Worm (Caenorhabditis elegans) whole organism, young adult: Measurements from ENCODE around the gene unc-112.

Source experiments
- B0019.2 ChIP-seq: fragments of 200-800 bp; sonication (Bioruptor generic); conservative IDR thresholded peaks from 2 replicates; pipeline ENCODE4 v1.3.6; 2022; ENCODE audit warnings: missing genetic modification reagents, missing genetic modification characterization, missing compliant biosample characterization
- B0336.3 ChIP-seq: fragments of 200-800 bp; sonication (Bioruptor generic); IDR thresholded peaks from 2 replicates; pipeline ENCODE4 v1.3.6; 2022; ENCODE audit warnings: missing genetic modification characterization, missing compliant biosample characterization
- C17E4.6 ChIP-seq: fragments of 200-800 bp; sonication (Bioruptor generic); IDR thresholded peaks from 2 replicates; pipeline ENCODE4 v1.3.6; 2022; ENCODE audit warnings: missing genetic modification reagents, missing genetic modification characterization, missing compliant biosample characterization
- D2030.7 ChIP-seq: fragments of 200-800 bp; sonication (Bioruptor generic); IDR thresholded peaks from 2 replicates; pipeline ENCODE4 v1.3.6; 2022; ENCODE audit warnings: missing genetic modification reagents, missing genetic modification characterization, missing compliant biosample characterization
- F10E7.11 ChIP-seq: sonication (generic microtip); optimal IDR thresholded peaks from 2 replicates; lab custom pipeline; 2017; ENCODE audit warnings: mild to moderate bottlenecking, missing genetic modification characterization, moderate library complexity, missing compliant biosample characterization
- K12H6.12 ChIP-seq: fragments of 200-800 bp; sonication (Bioruptor generic); optimal IDR thresholded peaks from 2 replicates; lab custom pipeline; 2018; ENCODE audit warnings: mild to moderate bottlenecking, missing genetic modification characterization, missing compliant biosample characterization
- Y53F4B.3 ChIP-seq: fragments of 200-800 bp; sonication (Bioruptor generic); IDR thresholded peaks from 2 replicates; pipeline ENCODE4 v1.3.6; 2022; ENCODE audit warnings: missing genetic modification reagents, missing genetic modification characterization, missing compliant biosample characterization
- Y53G8AR.9 ChIP-seq: fragments of 200-800 bp; sonication (Bioruptor generic); conservative IDR thresholded peaks from 2 replicates; pipeline ENCODE4 v1.3.6; 2022; ENCODE audit warnings: missing genetic modification reagents, missing genetic modification characterization, missing compliant biosample characterization
- ZK185.1 ChIP-seq: sonication (generic microtip); optimal IDR thresholded peaks from 2 replicates; lab custom pipeline; 2016; ENCODE audit warnings: mild to moderate bottlenecking, missing genetic modification characterization, missing compliant biosample characterization; ENCODE audit not compliant: poor library complexity, severe bottlenecking
- akir-1 ChIP-seq: fragments of 200-800 bp; sonication (Bioruptor generic); optimal IDR thresholded peaks from 2 replicates; lab custom pipeline; 2018; ENCODE audit warnings: mild to moderate bottlenecking, missing genetic modification characterization, moderate library complexity, missing compliant biosample characterization
- aptf-2 ChIP-seq: fragments of 200-800 bp; sonication (Bioruptor generic); conservative IDR thresholded peaks from 2 replicates; pipeline ENCODE4 v1.3.6; 2022; ENCODE audit warnings: missing genetic modification reagents, missing genetic modification characterization, missing compliant biosample characterization
- attf-3 ChIP-seq: fragments of 200-800 bp; sonication (Bioruptor generic); conservative IDR thresholded peaks from 2 replicates; pipeline ENCODE4 v1.3.6; 2022; ENCODE audit warnings: missing genetic modification reagents, missing genetic modification characterization, missing compliant biosample characterization
- attf-5 ChIP-seq: fragments of 200-800 bp; sonication (Bioruptor generic); optimal IDR thresholded peaks from 2 replicates; lab custom pipeline; 2018; ENCODE audit warnings: mild to moderate bottlenecking, missing genetic modification characterization, missing compliant biosample characterization
- cebp-2 ChIP-seq: fragments of 200-800 bp; sonication (Bioruptor generic); IDR thresholded peaks from 2 replicates; pipeline ENCODE4 v1.3.6; 2022; ENCODE audit warnings: missing genetic modification characterization, missing compliant biosample characterization
- ceh-27 ChIP-seq: fragments of 200-800 bp; sonication (Bioruptor generic); optimal IDR thresholded peaks from 2 replicates; lab custom pipeline; 2018; ENCODE audit warnings: mild to moderate bottlenecking, missing genetic modification characterization, moderate library complexity, missing compliant biosample characterization
- ceh-40 ChIP-seq: fragments of 200-800 bp; sonication (Bioruptor generic); IDR thresholded peaks from 2 replicates; pipeline ENCODE4 v1.3.6; 2022; ENCODE audit warnings: missing genetic modification characterization, missing compliant biosample characterization
- chd-7 ChIP-seq: sonication (generic microtip); optimal IDR thresholded peaks from 2 replicates; lab custom pipeline; 2016; ENCODE audit warnings: mild to moderate bottlenecking, missing genetic modification characterization, moderate library complexity, missing compliant biosample characterization
- dox-1 ChIP-seq: fragments of 200-800 bp; sonication (Bioruptor generic); IDR thresholded peaks from 2 replicates; pipeline ENCODE4 v1.3.6; 2022; ENCODE audit warnings: missing genetic modification reagents, missing genetic modification characterization, missing compliant biosample characterization
- dpff-1 ChIP-seq: sonication (generic microtip); optimal IDR thresholded peaks from 2 replicates; lab custom pipeline; 2017; ENCODE audit warnings: mild to moderate bottlenecking, missing genetic modification characterization, missing compliant biosample characterization
- egl-18 ChIP-seq: fragments of 200-800 bp; sonication (Bioruptor generic); IDR thresholded peaks from 2 replicates; pipeline ENCODE4 v1.3.6; 2022; ENCODE audit warnings: missing genetic modification reagents, missing genetic modification characterization, missing compliant biosample characterization
- egl-44 ChIP-seq: fragments of 200-800 bp; sonication (Bioruptor generic); IDR thresholded peaks from 2 replicates; pipeline ENCODE4 v1.3.6; 2022; ENCODE audit warnings: missing genetic modification reagents, missing genetic modification characterization, missing compliant biosample characterization
- gei-17 ChIP-seq: fragments of 200-800 bp; sonication (Bioruptor generic); optimal IDR thresholded peaks from 2 replicates; lab custom pipeline; 2018; ENCODE audit warnings: mild to moderate bottlenecking, missing genetic modification characterization, missing compliant biosample characterization
- him-1 ChIP-seq: sonication (generic microtip); optimal IDR thresholded peaks from 2 replicates; lab custom pipeline; 2016; ENCODE audit warnings: missing genotype, missing genetic modification reagents, missing genetic modification characterization, missing compliant biosample characterization
- hmg-20 ChIP-seq: fragments of 200-800 bp; sonication (Bioruptor generic); IDR thresholded peaks from 2 replicates; pipeline ENCODE4 v1.3.6; 2022; ENCODE audit warnings: missing genetic modification reagents, missing genetic modification characterization, missing compliant biosample characterization
- hrde-1 ChIP-seq: sonication (generic microtip); optimal IDR thresholded peaks from 2 replicates; lab custom pipeline; 2016; ENCODE audit warnings: missing genetic modification characterization, mild to moderate bottlenecking, missing compliant biosample characterization, moderate library complexity, missing genotype, missing genetic modification reagents, borderline replicate concordance
- lag-1 ChIP-seq: fragments of 200-800 bp; sonication (Bioruptor generic); IDR thresholded peaks from 2 replicates; pipeline ENCODE4 v1.3.6; 2022; ENCODE audit warnings: missing genetic modification reagents, missing genetic modification characterization, missing compliant biosample characterization
- lin-26 ChIP-seq: fragments of 200-800 bp; sonication (Bioruptor generic); IDR thresholded peaks from 2 replicates; pipeline ENCODE4 v1.3.6; 2022; ENCODE audit warnings: missing genetic modification reagents, missing genetic modification characterization, missing compliant biosample characterization
- lin-35 ChIP-seq, 3 experiments: fragments of 150-350 bp in 2 of 3; sonication (generic microtip) in 1 of 3; optimal IDR thresholded peaks; 2 replicates each; lab custom pipeline; 2014 to 2018; ENCODE audit warnings: missing biosample characterization in 3 of 3, missing genetic modification characterization in 3 of 3, missing genetic modification reagents in 3 of 3
- lin-40 ChIP-seq: sonication (generic microtip); optimal IDR thresholded peaks from 2 replicates; lab custom pipeline; 2016; ENCODE audit warnings: missing genetic modification characterization, mild to moderate bottlenecking, missing compliant biosample characterization, missing genotype, missing genetic modification reagents
- lin-54 ChIP-seq: fragments of 200-800 bp; sonication (Bioruptor generic); optimal IDR thresholded peaks from 2 replicates; lab custom pipeline; 2018; ENCODE audit warnings: mild to moderate bottlenecking, missing genetic modification characterization, missing compliant biosample characterization
- lir-1 ChIP-seq: fragments of 200-800 bp; sonication (Bioruptor generic); conservative IDR thresholded peaks from 2 replicates; pipeline ENCODE4 v1.3.6; 2022; ENCODE audit warnings: missing genetic modification reagents, missing genetic modification characterization, missing compliant biosample characterization
- lsl-1 ChIP-seq: fragments of 200-800 bp; sonication (Bioruptor generic); optimal IDR thresholded peaks from 2 replicates; lab custom pipeline; 2018; ENCODE audit warnings: mild to moderate bottlenecking, missing genetic modification characterization, moderate library complexity, missing compliant biosample characterization
- mcd-1 ChIP-seq: fragments of 200-800 bp; sonication (Bioruptor generic); IDR thresholded peaks from 2 replicates; pipeline ENCODE4 v1.3.6; 2022; ENCODE audit warnings: missing genetic modification reagents, missing genetic modification characterization, missing compliant biosample characterization
- mel-28 ChIP-seq: sonication (generic microtip); optimal IDR thresholded peaks from 2 replicates; lab custom pipeline; 2016; ENCODE audit warnings: borderline replicate concordance, mild to moderate bottlenecking, missing genetic modification characterization, missing compliant biosample characterization
- nfya-1 ChIP-seq: sonication (generic microtip); optimal IDR thresholded peaks from 2 replicates; lab custom pipeline; 2017; ENCODE audit warnings: antibody characterized with exemption, missing compliant biosample characterization, missing genetic modification characterization, borderline replicate concordance; ENCODE audit not compliant: insufficient read depth
- nfyb-1 ChIP-seq: fragments of 200-800 bp; sonication (Bioruptor generic); IDR thresholded peaks from 2 replicates; pipeline ENCODE4 v1.3.6; 2022; ENCODE audit warnings: missing genetic modification reagents, missing genetic modification characterization, missing compliant biosample characterization
- nhr-80 ChIP-seq: sonication (generic microtip); optimal IDR thresholded peaks from 2 replicates; lab custom pipeline; 2016; ENCODE audit warnings: missing genetic modification characterization, missing compliant biosample characterization
- pbrm-1 ChIP-seq: fragments of 200-800 bp; sonication (Bioruptor generic); IDR thresholded peaks from 2 replicates; pipeline ENCODE4 v1.3.6; 2022; ENCODE audit warnings: missing genetic modification reagents, missing genetic modification characterization, missing compliant biosample characterization
- snpc-3.4 ChIP-seq: sonication (generic microtip); optimal IDR thresholded peaks from 2 replicates; lab custom pipeline; 2017; ENCODE audit warnings: missing genetic modification characterization, mild to moderate bottlenecking, missing compliant biosample characterization, antibody characterized with exemption, moderate library complexity, missing genotype, missing genetic modification reagents
- tbp1 ChIP-seq: fragments of 200-800 bp; sonication (Bioruptor generic); optimal IDR thresholded peaks from 2 replicates; lab custom pipeline; 2018; ENCODE audit warnings: mild to moderate bottlenecking, missing genetic modification characterization, missing compliant biosample characterization
- tlf-1 ChIP-seq: fragments of 200-800 bp; sonication (Bioruptor generic); optimal IDR thresholded peaks from 2 replicates; lab custom pipeline; 2018; ENCODE audit warnings: mild to moderate bottlenecking, missing genetic modification characterization, missing compliant biosample characterization
- xnd-1 ChIP-seq: sonication (generic microtip); optimal IDR thresholded peaks from 2 replicates; lab custom pipeline; 2016; ENCODE audit warnings: missing genotype, missing genetic modification reagents, missing genetic modification characterization, missing compliant biosample characterization
- zfh-2 ChIP-seq: fragments of 200-800 bp; sonication (Bioruptor generic); conservative IDR thresholded peaks from 2 replicates; pipeline ENCODE4 v1.3.6; 2022; ENCODE audit warnings: missing genetic modification reagents, missing genetic modification characterization, missing compliant biosample characterization
- zim-3 ChIP-seq: sonication (generic microtip); optimal IDR thresholded peaks from 2 replicates; lab custom pipeline; 2017; ENCODE audit warnings: mild to moderate bottlenecking, missing genetic modification characterization, moderate library complexity, missing compliant biosample characterization
- ztf-18 ChIP-seq: sonication (generic microtip); optimal IDR thresholded peaks from 2 replicates; lab custom pipeline; 2016; ENCODE audit warnings: missing genotype, mild to moderate bottlenecking, missing genetic modification characterization, missing compliant biosample characterization
- ztf-25 ChIP-seq: fragments of 200-800 bp; sonication (Bioruptor generic); IDR thresholded peaks from 2 replicates; pipeline ENCODE4 v1.3.6; 2022; ENCODE audit warnings: missing genetic modification reagents, missing genetic modification characterization, missing compliant biosample characterization
- ztf-28 ChIP-seq: fragments of 200-800 bp; sonication (Bioruptor generic); IDR thresholded peaks from 2 replicates; pipeline ENCODE4 v1.3.6; 2022; ENCODE audit warnings: missing genetic modification reagents, missing genetic modification characterization, missing compliant biosample characterization
- ztf-3 ChIP-seq: fragments of 200-800 bp; sonication (Bioruptor generic); optimal IDR thresholded peaks from 2 replicates; lab custom pipeline; 2018; ENCODE audit warnings: mild to moderate bottlenecking, missing genetic modification characterization, missing compliant biosample characterization

Gene unc-112

ce11 chrV:14736851-14737250 lies 40.4 kb upstream of the unc-112 start, which contains the start of gene Y50E8A.5:
Gene Y50E8A.5 (minus strand): TSS chrV:14736951.
- TF ChIP-seq tlf-1 (GFP tag; lab: Kevin White, UChicago) (no peak), lin-26 (GFP tag; lab: Robert Waterston, UW) (no peak), dox-1 (GFP tag; lab: Robert Waterston, UW) (no peak), attf-3 (GFP tag; lab: Robert Waterston, UW) (no peak), gei-17 (GFP tag; lab: Kevin White, UChicago) (no peak), Y53G8AR.9 (no peak), ZK185.1 (tag; lab: Kevin White, UChicago) (no peak), nfyb-1 (GFP tag; lab: Robert Waterston, UW) (no peak), B0336.3 (GFP tag; lab: Robert Waterston, UW) (no peak), ceh-27 (GFP tag; lab: Kevin White, UChicago) (no peak), xnd-1 (tag; lab: Kevin White, UChicago) (no peak), lin-54 (GFP tag; lab: Kevin White, UChicago) (no peak), lag-1 (no peak), egl-44 (GFP tag; lab: Robert Waterston, UW) (no peak), cebp-2 (GFP tag; lab: Robert Waterston, UW) (no peak), mel-28 (no peak), D2030.7 (GFP tag; lab: Robert Waterston, UW) (no peak), K12H6.12 (tag; lab: Kevin White, UChicago) (no peak), F10E7.11 (no peak), nhr-80 (no peak)
- TF ChIP-seq, all 124 proteins: peak for 0

ce11 chrV:14734187-14734765 lies 37.8 kb upstream of the unc-112 start, which contains the start of gene unc-61:
Gene unc-61 (minus strand): TSS chrV:14734237.
- TF ChIP-seq lsl-1 (GFP tag; lab: Kevin White, UChicago) (peak; percentile 22), lin-35 (GFP tag; optimal IDR thresholded peaks at IDR 0.05; lab: Kevin White, UChicago) (peak in 1 of 3 experiments; percentile 72), B0019.2 (GFP tag; lab: Robert Waterston, UW) (no peak), attf-5 (GFP tag; lab: Kevin White, UChicago) (no peak), hmg-20 (no peak), ztf-25 (no peak), tbp1 (GFP tag; lab: Kevin White, UChicago) (no peak), ztf-18 (tag; lab: Kevin White, UChicago) (no peak), hrde-1 (tag; lab: Kevin White, UChicago) (no peak), egl-18 (GFP tag; lab: Robert Waterston, UW) (no peak), him-1 (tag; lab: Kevin White, UChicago) (no peak), egl-44 (GFP tag; lab: Robert Waterston, UW) (no peak), zfh-2 (no peak), ZK185.1 (tag; lab: Kevin White, UChicago) (no peak), lin-40 (tag; lab: Kevin White, UChicago) (no peak), Y53F4B.3 (GFP tag; lab: Robert Waterston, UW) (no peak), C17E4.6 (GFP tag; lab: Robert Waterston, UW) (no peak), ceh-40 (GFP tag; lab: Robert Waterston, UW) (no peak), aptf-2 (GFP tag; lab: Robert Waterston, UW) (no peak), nfya-1 (no peak), chd-7 (tag; lab: Kevin White, UChicago) (no peak), akir-1 (GFP tag; lab: Kevin White, UChicago) (no peak), snpc-3.4 (tag; lab: Kevin White, UChicago) (peak; percentile 5), mcd-1 (GFP tag; lab: Robert Waterston, UW) (peak; percentile 79), dpff-1 (tag; lab: Kevin White, UChicago) (no peak), ztf-28 (GFP tag; lab: Robert Waterston, UW) (no peak), pbrm-1 (GFP tag; lab: Robert Waterston, UW) (no peak), lir-1 (GFP tag; lab: Robert Waterston, UW) (no peak), zim-3 (tag; lab: Kevin White, UChicago) (no peak), ztf-3 (GFP tag; lab: Kevin White, UChicago) (no peak)
